Worm (Caenorhabditis elegans) whole organism, L1 larva: Measurements from ENCODE around the gene ncl-1.
A peak's percentile ranks its signal among the peaks of the same experiment; 100 is the strongest.

Experiments
- C04F5.9 ChIP-seq: sonication (generic microtip); optimal IDR thresholded peaks from 2 replicates; lab custom pipeline; 2016; ENCODE audit warnings: missing genetic modification characterization, missing compliant biosample characterization
- C16A3.4 ChIP-seq: fragments of 150-350 bp; optimal IDR thresholded peaks from 2 replicates; lab custom pipeline; 2014; ENCODE audit warnings: missing biosample characterization, missing genetic modification characterization
- F16B12.6 ChIP-seq: fragments of 150-350 bp; optimal IDR thresholded peaks from 2 replicates; lab custom pipeline; 2014; ENCODE audit warnings: missing biosample characterization, missing genetic modification characterization
- Y116A8C.19 ChIP-seq: sonication (generic microtip); optimal IDR thresholded peaks from 2 replicates; lab custom pipeline; 2016; ENCODE audit warnings: missing compliant biosample characterization, missing genetic modification characterization, borderline replicate concordance
- aha-1 ChIP-seq: fragments of 150-350 bp; optimal IDR thresholded peaks from 2 replicates; lab custom pipeline; 2014; ENCODE audit warnings: missing biosample characterization, missing genetic modification characterization
- aly-2 ChIP-seq: fragments of 150-350 bp; optimal IDR thresholded peaks from 2 replicates; lab custom pipeline; 2014; ENCODE audit warnings: missing biosample characterization, missing genetic modification characterization
- ama-1 ChIP-seq: fragments of 150-350 bp; optimal IDR thresholded peaks from 2 replicates; lab custom pipeline; 2014
- blmp-1 ChIP-seq: fragments of 150-350 bp; optimal IDR thresholded peaks from 2 replicates; lab custom pipeline; 2014; ENCODE audit warnings: missing biosample characterization, missing genetic modification characterization
- ceh-82 ChIP-seq, 3 experiments: fragments of 150-350 bp in 1 of 3; sonication (generic microtip) in 2 of 3; optimal IDR thresholded peaks; 2 replicates each; lab custom pipeline; 2014 to 2017; ENCODE audit warnings: missing biosample characterization in 3 of 3, missing genetic modification characterization in 3 of 3
- ces-1 ChIP-seq: fragments of 150-350 bp; optimal IDR thresholded peaks from 2 replicates; lab custom pipeline; 2014; ENCODE audit warnings: missing biosample characterization, missing genetic modification reagents, missing genetic modification characterization
- dpl-1 ChIP-seq, 3 experiments: fragments of 150-350 bp in 2 of 3; sonication (generic microtip) in 1 of 3; optimal IDR thresholded peaks; 2 replicates each; lab custom pipeline; 2014 to 2017; ENCODE audit warnings: missing biosample characterization in 3 of 3, missing genetic modification characterization in 3 of 3, missing genetic modification reagents in 3 of 3
- dsc-1 ChIP-seq: sonication (generic microtip); optimal IDR thresholded peaks from 2 replicates; lab custom pipeline; 2016; ENCODE audit warnings: mild to moderate bottlenecking, missing genetic modification characterization, missing compliant biosample characterization
- efl-1 ChIP-seq, 4 experiments: fragments of 150-350 bp; optimal IDR thresholded peaks in 3 of 4; peaks in 1 of 4; 1 replicate in 1 of 4; 2 replicates in 3 of 4; lab custom pipeline; 2014; ENCODE audit warnings: missing biosample characterization in 2 of 4, missing genetic modification characterization in 2 of 4, missing genetic modification reagents in 2 of 4
- efl-3 ChIP-seq: fragments of 200-800 bp; sonication (Bioruptor generic); optimal IDR thresholded peaks from 2 replicates; lab custom pipeline; 2018; ENCODE audit warnings: mild to moderate bottlenecking, missing genetic modification characterization, missing compliant biosample characterization
- egl-13 ChIP-seq: sonication (generic microtip); optimal IDR thresholded peaks from 2 replicates; lab custom pipeline; 2016; ENCODE audit warnings: missing genotype, missing genetic modification reagents, missing genetic modification characterization, missing compliant biosample characterization
- egl-27 ChIP-seq, 2 experiments: fragments of 150-350 bp in 1 of 2; sonication (generic microtip); optimal IDR thresholded peaks; 3 replicates each; lab custom pipeline; 2017 to 2018; ENCODE audit warnings: missing biosample characterization in 2 of 2, missing genetic modification characterization in 2 of 2, missing genetic modification reagents in 2 of 2
- elt-2 ChIP-seq: sonication (generic microtip); optimal IDR thresholded peaks from 2 replicates; lab custom pipeline; 2016; ENCODE audit warnings: missing genetic modification characterization, mild to moderate bottlenecking, inconsistent platforms, missing compliant biosample characterization, missing genetic modification reagents
- elt-3 ChIP-seq, 6 experiments: fragments of 150-350 bp in 1 of 6; sonication (generic microtip); optimal IDR thresholded peaks; 2 replicates each; lab custom pipeline; 2017 to 2018; ENCODE audit warnings: missing biosample characterization in 6 of 6, missing genetic modification characterization in 6 of 6, inconsistent platforms in 1 of 6
- fkh-8 ChIP-seq: sonication (generic microtip); optimal IDR thresholded peaks from 2 replicates; lab custom pipeline; 2016; ENCODE audit warnings: mild to moderate bottlenecking, missing genetic modification characterization, missing compliant biosample characterization
- irx-1 ChIP-seq: sonication (generic microtip); optimal IDR thresholded peaks from 2 replicates; lab custom pipeline; 2016; ENCODE audit warnings: missing genetic modification characterization, missing compliant biosample characterization
- jun-1 ChIP-seq: fragments of 150-350 bp; optimal IDR thresholded peaks from 2 replicates; lab custom pipeline; 2014; ENCODE audit warnings: missing biosample characterization, missing genetic modification reagents, missing genetic modification characterization
- lin-14 ChIP-seq: fragments of 200-800 bp; sonication (Bioruptor generic); optimal IDR thresholded peaks from 2 replicates; lab custom pipeline; 2018; ENCODE audit warnings: mild to moderate bottlenecking, missing genetic modification characterization, moderate library complexity, missing compliant biosample characterization
- lin-35 ChIP-seq, 2 experiments: fragments of 150-350 bp; optimal IDR thresholded peaks; 2 replicates each; lab custom pipeline; 2014; ENCODE audit warnings: missing biosample characterization in 2 of 2, missing genetic modification characterization in 2 of 2, missing genetic modification reagents in 2 of 2
- lir-3 ChIP-seq: sonication (generic microtip); optimal IDR thresholded peaks from 2 replicates; lab custom pipeline; 2016; ENCODE audit warnings: mild to moderate bottlenecking, missing genetic modification characterization, moderate library complexity, missing compliant biosample characterization; ENCODE audit not compliant: poor library complexity
- lsy-2 ChIP-seq, 2 experiments: fragments of 150-350 bp; optimal IDR thresholded peaks; 2 replicates each; lab custom pipeline; 2014; ENCODE audit warnings: missing biosample characterization in 2 of 2, missing genetic modification characterization in 2 of 2
- mdl-1 ChIP-seq, 2 experiments: fragments of 150-350 bp; optimal IDR thresholded peaks; 2 replicates each; lab custom pipeline; 2014 to 2017; ENCODE audit warnings: missing biosample characterization in 2 of 2, missing genetic modification characterization in 2 of 2, inconsistent platforms in 1 of 2
- mep-1 ChIP-seq: fragments of 150-350 bp; optimal IDR thresholded peaks from 2 replicates; lab custom pipeline; 2014; ENCODE audit warnings: missing biosample characterization, missing genetic modification characterization
- nhr-11 ChIP-seq: fragments of 150-350 bp; optimal IDR thresholded peaks from 2 replicates; lab custom pipeline; 2014; ENCODE audit warnings: missing biosample characterization, missing genetic modification characterization
- nhr-19 ChIP-seq: fragments of 200-800 bp; sonication (Bioruptor generic); conservative IDR thresholded peaks from 2 replicates; pipeline ENCODE4 v1.3.6; 2022; ENCODE audit warnings: missing genetic modification characterization, missing compliant biosample characterization
- nhr-20 ChIP-seq: sonication (generic microtip); optimal IDR thresholded peaks from 2 replicates; lab custom pipeline; 2016; ENCODE audit warnings: mild to moderate bottlenecking, missing genetic modification characterization, missing compliant biosample characterization
- nhr-28 ChIP-seq: fragments of 150-350 bp; optimal IDR thresholded peaks from 2 replicates; lab custom pipeline; 2014; ENCODE audit warnings: missing biosample characterization, missing genetic modification characterization
- nhr-77 ChIP-seq: fragments of 150-350 bp; optimal IDR thresholded peaks from 2 replicates; lab custom pipeline; 2014; ENCODE audit warnings: missing biosample characterization, missing genetic modification characterization
- nhr-84 ChIP-seq: sonication (generic microtip); optimal IDR thresholded peaks from 2 replicates; lab custom pipeline; 2017; ENCODE audit warnings: missing biosample characterization, missing genetic modification characterization
- nhr-85 ChIP-seq: sonication (generic microtip); peaks from one replicate; lab custom pipeline; 2016; ENCODE audit warnings: missing genetic modification characterization, inconsistent platforms, missing compliant biosample characterization
- nhr-90 ChIP-seq: sonication (generic microtip); optimal IDR thresholded peaks from 2 replicates; lab custom pipeline; 2016; ENCODE audit warnings: mild to moderate bottlenecking, missing genetic modification characterization, missing compliant biosample characterization; ENCODE audit not compliant: poor library complexity
- pax-3 ChIP-seq: fragments of 200-800 bp; sonication (Bioruptor generic); optimal IDR thresholded peaks from 2 replicates; lab custom pipeline; 2018; ENCODE audit warnings: mild to moderate bottlenecking, missing genetic modification characterization, moderate library complexity, missing compliant biosample characterization
- rnt-1 ChIP-seq: sonication (generic microtip); optimal IDR thresholded peaks from 2 replicates; lab custom pipeline; 2016; ENCODE audit warnings: mild to moderate bottlenecking, missing genetic modification characterization, moderate library complexity, missing compliant biosample characterization
- skn-1 ChIP-seq: fragments of 150-350 bp; optimal IDR thresholded peaks from 2 replicates; lab custom pipeline; 2014; ENCODE audit warnings: missing biosample characterization, missing genetic modification characterization
- snu-23 ChIP-seq: sonication (generic microtip); optimal IDR thresholded peaks from 2 replicates; lab custom pipeline; 2016; ENCODE audit warnings: missing genetic modification characterization, missing compliant biosample characterization
- swsn-7 ChIP-seq: sonication (generic microtip); optimal IDR thresholded peaks from 2 replicates; lab custom pipeline; 2016; ENCODE audit warnings: missing genetic modification characterization, missing compliant biosample characterization
- tbx-2 ChIP-seq: sonication (generic microtip); optimal IDR thresholded peaks from 2 replicates; lab custom pipeline; 2016; ENCODE audit warnings: missing genetic modification characterization, missing compliant biosample characterization
- unc-130 ChIP-seq: fragments of 150-350 bp; optimal IDR thresholded peaks from 2 replicates; lab custom pipeline; 2017; ENCODE audit warnings: missing biosample characterization, missing genetic modification characterization, inconsistent platforms
- unc-30 ChIP-seq: sonication (generic microtip); optimal IDR thresholded peaks from 2 replicates; lab custom pipeline; 2017; ENCODE audit warnings: missing biosample characterization, missing genetic modification characterization
- unc-86 ChIP-seq: sonication (generic microtip); optimal IDR thresholded peaks from 2 replicates; lab custom pipeline; 2016; ENCODE audit warnings: missing genetic modification characterization, missing compliant biosample characterization
- vab-15 ChIP-seq: sonication (generic microtip); optimal IDR thresholded peaks from 2 replicates; lab custom pipeline; 2017; ENCODE audit warnings: missing genotype, mild to moderate bottlenecking, missing genetic modification characterization, missing compliant biosample characterization
- xbp-1 ChIP-seq: sonication (generic microtip); optimal IDR thresholded peaks from 2 replicates; lab custom pipeline; 2016; ENCODE audit warnings: missing genetic modification characterization, missing compliant biosample characterization

The ncl-1 gene

DNA sequence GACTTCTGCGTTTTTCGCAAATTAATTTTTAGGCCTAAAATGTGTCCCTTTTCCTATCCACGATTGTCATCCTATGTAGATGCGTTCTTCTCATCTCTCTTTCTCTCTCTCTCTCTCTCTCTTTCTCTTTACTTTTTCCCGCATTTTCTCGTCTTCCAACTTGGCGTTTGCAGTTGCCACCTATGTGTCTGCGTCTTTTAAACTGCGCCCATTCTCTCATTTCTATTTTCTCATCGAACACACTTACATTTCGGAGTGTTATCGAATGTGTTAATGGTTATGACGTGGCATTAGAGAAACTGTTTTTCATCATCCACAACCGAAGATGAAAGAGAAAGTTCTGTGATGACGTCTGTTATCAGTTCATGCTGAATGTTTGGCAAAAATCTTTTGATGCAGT is 9.0 kb downstream of the ncl-1 start (continued):
- TF ChIP-seq lir-3 (tag; lab: Kevin White, UChicago): peak; percentile 1
- TF ChIP-seq ceh-82 (tag; optimal IDR thresholded peaks at IDR 0.05; lab: Kevin White, UChicago): peak in 1 of 3 experiments; percentile 48
- no peak for TF ChIP-seq C04F5.9 (tag; lab: Kevin White, UChicago)
- peak; percentile 44 for TF ChIP-seq nhr-90
- peak; percentile 28 for TF ChIP-seq nhr-19 (GFP tag; lab: Robert Waterston, UW)
- peak; percentile 17 to 30 (median 29) for TF ChIP-seq dpl-1 (GFP tag; optimal IDR thresholded peaks at IDR 0.05; lab: Kevin White, UChicago)
- no peak for TF ChIP-seq efl-3 (GFP tag; lab: Kevin White, UChicago)
- peak; percentile 34 for TF ChIP-seq nhr-77
- no peak for TF ChIP-seq nhr-28

- TF ChIP-seq ama-1 (peak; percentile 3), aly-2 (no peak)
Observed at ce11 chrIII:7729062-7729461, 9.5 kb downstream of the ncl-1 start.

- no peak for TF ChIP-seq nhr-11 (tag; lab: Kevin White, UChicago)
- TF ChIP-seq blmp-1: peak; percentile 75
- peak; percentile 30 for TF ChIP-seq xbp-1
- TF ChIP-seq pax-3 (tag; lab: Kevin White, UChicago): no peak
- TF ChIP-seq lin-14 (GFP tag; lab: Kevin White, UChicago): peak; percentile 98
- peak; percentile 74 for TF ChIP-seq mep-1 (tag; lab: Kevin White, UChicago)
- TF ChIP-seq unc-30: no peak
- peak; percentile 36 for TF ChIP-seq C16A3.4 (tag; lab: Kevin White, UChicago)
- TF ChIP-seq fkh-8 (tag; lab: Kevin White, UChicago): no peak
- TF ChIP-seq aha-1 (tag; lab: Kevin White, UChicago): no peak
- peak; percentile 35 for TF ChIP-seq nhr-84 (tag; lab: Kevin White, UChicago)
- peak; percentile 43 for TF ChIP-seq unc-86 (tag; lab: Kevin White, UChicago)
- TF ChIP-seq nhr-19 (GFP tag; lab: Robert Waterston, UW): peak; percentile 51
- peak; percentile 28 to 33 for TF ChIP-seq lin-35 (GFP tag; optimal IDR thresholded peaks at IDR 0.05; lab: Kevin White, UChicago)
- TF ChIP-seq ama-1: no peak
- TF ChIP-seq vab-15 (tag; lab: Kevin White, UChicago): no peak
- TF ChIP-seq irx-1 (tag; lab: Kevin White, UChicago): peak; percentile 39
- TF ChIP-seq ces-1 (GFP tag; lab: Kevin White, UChicago): no peak
- peak; percentile 6 for TF ChIP-seq F16B12.6
- peak in 2 of 6 experiments; percentile 3 to 14 for TF ChIP-seq elt-3 (tag; optimal IDR thresholded peaks at IDR 0.05; lab: Kevin White, UChicago)
- TF ChIP-seq snu-23 (GFP tag; lab: Kevin White, UChicago): peak; percentile 76
- peak; percentile 24 to 46 (median 28) for TF ChIP-seq dpl-1 (GFP tag; optimal IDR thresholded peaks at IDR 0.05; lab: Kevin White, UChicago)
- TF ChIP-seq skn-1: peak; percentile 62
- TF ChIP-seq rnt-1 (tag; lab: Kevin White, UChicago): peak; percentile 55
- no peak for TF ChIP-seq Y116A8C.19 (tag; lab: Kevin White, UChicago)
- TF ChIP-seq lir-3 (tag; lab: Kevin White, UChicago): no peak
- peak; percentile 73 for TF ChIP-seq nhr-85 (tag; lab: Kevin White, UChicago)
- peak; percentile 48 to 68 for TF ChIP-seq lsy-2 (tag; optimal IDR thresholded peaks at IDR 0.05; lab: Kevin White, UChicago)
- TF ChIP-seq unc-130: no peak
- peak; percentile 63 for TF ChIP-seq tbx-2 (tag; lab: Kevin White, UChicago)
- peak; percentile 43 for TF ChIP-seq nhr-90
- no peak for TF ChIP-seq efl-3 (GFP tag; lab: Kevin White, UChicago)
- peak in 1 of 2 experiments; percentile 20 for TF ChIP-seq mdl-1 (tag; optimal IDR thresholded peaks at IDR 0.05; lab: Kevin White, UChicago)
- peak; percentile 82 for TF ChIP-seq nhr-20 (tag; lab: Kevin White, UChicago)
- TF ChIP-seq efl-1 (optimal IDR thresholded peaks at IDR 0.05; lab: Kevin White, UChicago): peak; percentile 40 to 44
- TF ChIP-seq efl-1 (GFP tag; optimal IDR thresholded peaks at IDR 0.05 in 1 of 2; lab: Kevin White, UChicago): peak; percentile 30 to 91
- TF ChIP-seq jun-1 (tag; lab: Kevin White, UChicago): peak; percentile 67
- peak; percentile 69 for TF ChIP-seq swsn-7 (tag; lab: Kevin White, UChicago)
- peak; percentile 6 for TF ChIP-seq elt-2 (tag; lab: Kevin White, UChicago)
- TF ChIP-seq egl-27 (tag; optimal IDR thresholded peaks at IDR 0.05; lab: Kevin White, UChicago): peak in 1 of 2 experiments; percentile 39
- TF ChIP-seq C04F5.9 (tag; lab: Kevin White, UChicago): no peak
- peak; percentile 16 for TF ChIP-seq egl-13
- peak; percentile 43 for TF ChIP-seq dsc-1 (tag; lab: Kevin White, UChicago)
- TF ChIP-seq ceh-82 (tag; optimal IDR thresholded peaks at IDR 0.05; lab: Kevin White, UChicago): peak in 2 of 3 experiments; percentile 32 to 56
- TF ChIP-seq nhr-77: peak; percentile 79
Observed at ce11 chrIII:7729534-7730061, 10.1 kb downstream of the ncl-1 start, which contains the start of gene ZK112.4. ZK112.4 (minus strand) TSS chrIII:7730011.
